Fruit fly (Drosophila melanogaster) whole organism, wandering third instar larva: ENCODE data around the gene CG31100.

Experiments used
- Abd-B ChIP-seq: fragments of >200 bp; optimal IDR thresholded peaks from 2 replicates; lab custom pipeline; 2017; ENCODE audit warnings: missing biosample characterization, missing genetic modification characterization
- CG9705 ChIP-seq: fragments of 200-800 bp; sonication (Bioruptor generic); optimal IDR thresholded peaks from 2 replicates; lab custom pipeline; 2018; ENCODE audit warnings: missing biosample characterization, mild to moderate bottlenecking, missing genetic modification characterization
- CrebA ChIP-seq: fragments of 200-800 bp; sonication (Bioruptor generic); optimal IDR thresholded peaks from 2 replicates; lab custom pipeline; 2016; ENCODE audit warnings: missing biosample characterization, mild to moderate bottlenecking, missing genetic modification characterization, borderline replicate concordance
- Dfd ChIP-seq: fragments of >200 bp; optimal IDR thresholded peaks from 2 replicates; lab custom pipeline; 2017; ENCODE audit warnings: missing biosample characterization, missing genetic modification characterization
- Dif ChIP-seq: fragments of 200-275, 200-300 bp; sonication (Bioruptor generic); optimal IDR thresholded peaks from 2 replicates; lab custom pipeline; 2018; ENCODE audit warnings: missing biosample characterization, missing genetic modification characterization; ENCODE audit not compliant: partially characterized antibody
- GATAd ChIP-seq: sonication (Bioruptor generic); optimal IDR thresholded peaks from 2 replicates; lab custom pipeline; 2016; ENCODE audit warnings: missing biosample characterization, missing genetic modification characterization
- HLH106 ChIP-seq: fragments of 200-800 bp; optimal IDR thresholded peaks from 3 replicates; lab custom pipeline; 2019; ENCODE audit warnings: missing biosample characterization, mild to moderate bottlenecking, missing genetic modification characterization, moderate library complexity
- Hnf4 ChIP-seq: fragments of 200-800 bp; sonication (Bioruptor generic); optimal IDR thresholded peaks from 2 replicates; lab custom pipeline; 2016; ENCODE audit warnings: missing biosample characterization, mild to moderate bottlenecking, missing genetic modification characterization
- Hr78 ChIP-seq: fragments of >200 bp; optimal IDR thresholded peaks from 2 replicates; lab custom pipeline; 2017; ENCODE audit warnings: missing biosample characterization, missing genetic modification characterization
- Hr83 ChIP-seq: fragments of 200-300 bp; sonication (Bioruptor generic); optimal IDR thresholded peaks from 2 replicates; lab custom pipeline; 2016; ENCODE audit warnings: missing biosample characterization, mild to moderate bottlenecking, missing genetic modification characterization, moderate library complexity; ENCODE audit not compliant: poor library complexity, severe bottlenecking
- Jra ChIP-seq: sonication (Bioruptor generic); optimal IDR thresholded peaks from 2 replicates; lab custom pipeline; 2016; ENCODE audit warnings: missing biosample characterization, missing genetic modification characterization
- Mio ChIP-seq: sonication (Bioruptor generic); optimal IDR thresholded peaks from 2 replicates; lab custom pipeline; 2016; ENCODE audit warnings: missing biosample characterization, missing genetic modification characterization
- Myc ChIP-seq: fragments of >200 bp; optimal IDR thresholded peaks from 2 replicates; lab custom pipeline; 2017
- N ChIP-seq: fragments of >200 bp; optimal IDR thresholded peaks from 2 replicates; lab custom pipeline; 2018; ENCODE audit warnings: missing biosample characterization, missing external identifiers, missing genetic modification characterization
- OdsH ChIP-seq: fragments of 200-800 bp; sonication (Bioruptor generic); optimal IDR thresholded peaks from 2 replicates; lab custom pipeline; 2016; ENCODE audit warnings: missing biosample characterization, mild to moderate bottlenecking, missing genetic modification characterization
- Rel ChIP-seq, 2 experiments: fragments of 200-800 bp; sonication (Bioruptor generic) in 1 of 2; optimal IDR thresholded peaks; 2 replicates in 1 of 2; 3 replicates in 1 of 2; lab custom pipeline; 2016 to 2019; ENCODE audit warnings: mild to moderate bottlenecking in 2 of 2, missing biosample characterization in 2 of 2, missing genetic modification characterization in 2 of 2, moderate library complexity in 1 of 2
- Sp1 ChIP-seq: fragments of 200-800 bp; sonication (Bioruptor generic); optimal IDR thresholded peaks from 3 replicates; lab custom pipeline; 2019; ENCODE audit warnings: missing biosample characterization, mild to moderate bottlenecking, missing genetic modification characterization, moderate library complexity
- br ChIP-seq: fragments of 200-800 bp; sonication (Bioruptor generic); optimal IDR thresholded peaks from 2 replicates; lab custom pipeline; 2016; ENCODE audit warnings: missing biosample characterization, missing genetic modification characterization
- brk ChIP-seq: fragments of 200-800 bp; sonication (Bioruptor generic); optimal IDR thresholded peaks from 2 replicates; lab custom pipeline; 2016; ENCODE audit warnings: missing biosample characterization, mild to moderate bottlenecking, missing genetic modification characterization
- dmrt93B ChIP-seq: fragments of 200-800 bp; sonication (Bioruptor generic); optimal IDR thresholded peaks from 2 replicates; lab custom pipeline; 2018; ENCODE audit warnings: missing biosample characterization, mild to moderate bottlenecking, missing genetic modification characterization
- dsf ChIP-seq: sonication (Bioruptor generic); optimal IDR thresholded peaks from 2 replicates; lab custom pipeline; 2016; ENCODE audit warnings: missing biosample characterization, missing genetic modification characterization, borderline replicate concordance
- ey ChIP-seq: fragments of 200-800 bp; sonication (Bioruptor generic); optimal IDR thresholded peaks from 2 replicates; lab custom pipeline; 2016; ENCODE audit warnings: missing biosample characterization, missing genetic modification characterization
- foxo ChIP-seq, 2 experiments: fragments of 200-800 bp; sonication (Bioruptor generic); optimal IDR thresholded peaks; 2 replicates in 1 of 2; 3 replicates in 1 of 2; lab custom pipeline; 2016 to 2017; ENCODE audit warnings: missing biosample characterization in 2 of 2, missing genetic modification characterization in 2 of 2
- fru ChIP-seq: fragments of 200-800 bp; sonication (Bioruptor generic); optimal IDR thresholded peaks from 3 replicates; lab custom pipeline; 2016; ENCODE audit warnings: missing biosample characterization, mild to moderate bottlenecking, missing genetic modification characterization
- h ChIP-seq: fragments of 200-800 bp; sonication (Bioruptor generic); optimal IDR thresholded peaks from 3 replicates; lab custom pipeline; 2016; ENCODE audit warnings: missing biosample characterization, mild to moderate bottlenecking, missing genetic modification characterization
- jim ChIP-seq: fragments of 175-275, 200-325 bp; sonication (Bioruptor generic); optimal IDR thresholded peaks from 2 replicates; lab custom pipeline; 2016; ENCODE audit warnings: missing biosample characterization, mild to moderate bottlenecking, missing genetic modification characterization
- lola ChIP-seq: fragments of >200 bp; optimal IDR thresholded peaks from 2 replicates; lab custom pipeline; 2017; ENCODE audit warnings: missing biosample characterization, missing genetic modification characterization
- pan ChIP-seq: fragments of >200 bp; optimal IDR thresholded peaks from 2 replicates; lab custom pipeline; 2017
- psq ChIP-seq: fragments of 200-800 bp; sonication (Bioruptor generic); optimal IDR thresholded peaks from 3 replicates; lab custom pipeline; 2017; ENCODE audit warnings: missing biosample characterization, mild to moderate bottlenecking, missing genetic modification characterization, moderate library complexity
- rgr ChIP-seq: fragments of 200-800 bp; sonication (Bioruptor generic); optimal IDR thresholded peaks from 3 replicates; lab custom pipeline; 2016; ENCODE audit warnings: missing biosample characterization, mild to moderate bottlenecking, missing genetic modification characterization
- sage ChIP-seq: fragments of 200-800 bp; sonication (Bioruptor generic); optimal IDR thresholded peaks from 2 replicates; lab custom pipeline; 2016; ENCODE audit warnings: missing biosample characterization, mild to moderate bottlenecking, missing genetic modification characterization
- sv ChIP-seq: fragments of 200-800 bp; sonication (Bioruptor generic); optimal IDR thresholded peaks from 3 replicates; lab custom pipeline; 2016; ENCODE audit warnings: missing biosample characterization, missing genetic modification characterization
- usp ChIP-seq: fragments of >200 bp; optimal IDR thresholded peaks from 2 replicates; lab custom pipeline; 2017; ENCODE audit warnings: missing biosample characterization, missing genetic modification characterization
- woc ChIP-seq: sonication (Bioruptor generic); optimal IDR thresholded peaks from 2 replicates; lab custom pipeline; 2016; ENCODE audit warnings: missing biosample characterization, mild to moderate bottlenecking, missing genetic modification characterization

Gene CG31100

dm6 chr3R:9023934-9024333, 20.5 kb upstream of the CG31100 start:
- TF ChIP-seq Rel (GFP tag; optimal IDR thresholded peaks at IDR 0.05; lab: Kevin White, UChicago) (no peak), Rel (tag; optimal IDR thresholded peaks at IDR 0.05; lab: Kevin White, UChicago) (no peak), pan (lab: Kevin White, UChicago) (no peak), N (GFP tag; lab: Kevin White, UChicago) (no peak), OdsH (GFP tag; lab: Kevin White, UChicago) (no peak), CG9705 (GFP tag; lab: Kevin White, UChicago) (no peak), usp (GFP tag; lab: Kevin White, UChicago) (no peak), ey (GFP tag; lab: Kevin White, UChicago) (no peak), Mio (no peak), woc (no peak), Hr78 (GFP tag; lab: Kevin White, UChicago) (no peak), Hnf4 (GFP tag; lab: Kevin White, UChicago) (no peak), lola (GFP tag; lab: Kevin White, UChicago) (no peak), dmrt93B (no peak), GATAd (GFP tag; lab: Kevin White, UChicago) (no peak), fru (GFP tag; lab: Kevin White, UChicago) (no peak), CrebA (GFP tag; lab: Kevin White, UChicago) (no peak), Dif (GFP tag; lab: Kevin White, UChicago) (no peak), Dfd (GFP tag; lab: Kevin White, UChicago) (no peak), Abd-B (GFP tag; lab: Kevin White, UChicago) (no peak)
- TF ChIP-seq, all 38 proteins: peak for 0

DNA sequence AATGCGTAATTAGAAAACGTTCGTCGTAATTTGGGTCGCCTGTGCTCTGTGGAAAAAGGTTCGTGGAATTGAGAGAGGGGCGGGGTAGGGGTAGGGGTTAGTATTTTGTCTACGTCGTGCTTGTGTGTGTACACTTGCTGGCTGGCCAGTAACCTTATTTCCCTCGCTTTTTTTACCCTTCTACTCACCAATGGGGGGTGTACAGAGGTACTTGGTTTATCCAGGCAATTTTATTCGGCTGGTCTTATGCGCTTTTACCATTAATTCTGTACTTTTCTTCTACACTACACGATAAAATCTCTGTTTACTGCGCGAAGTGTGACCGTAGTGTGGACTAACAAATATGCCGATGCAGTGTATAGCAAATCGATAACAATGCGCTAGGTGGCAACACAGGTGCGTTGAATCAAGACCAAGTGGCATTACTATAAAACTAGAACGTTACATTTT, 16.3 kb upstream of the CG31100 start, which contains the start of gene tgo:
TSS of gene tgo (minus strand) at position 334 of the 450 bp plus-strand sequence.
- TF ChIP-seq Rel (GFP tag; optimal IDR thresholded peaks at IDR 0.05; lab: Kevin White, UChicago) (no peak), Rel (tag; optimal IDR thresholded peaks at IDR 0.05; lab: Kevin White, UChicago) (peak; percentile 57), Dif (GFP tag; lab: Kevin White, UChicago) (peak; percentile 7), HLH106 (tag; lab: Kevin White, UChicago) (no peak), fru (GFP tag; lab: Kevin White, UChicago) (peak; percentile 76), sv (GFP tag; lab: Kevin White, UChicago) (no peak), brk (GFP tag; lab: Kevin White, UChicago) (no peak), CrebA (GFP tag; lab: Kevin White, UChicago) (no peak)

DNA sequence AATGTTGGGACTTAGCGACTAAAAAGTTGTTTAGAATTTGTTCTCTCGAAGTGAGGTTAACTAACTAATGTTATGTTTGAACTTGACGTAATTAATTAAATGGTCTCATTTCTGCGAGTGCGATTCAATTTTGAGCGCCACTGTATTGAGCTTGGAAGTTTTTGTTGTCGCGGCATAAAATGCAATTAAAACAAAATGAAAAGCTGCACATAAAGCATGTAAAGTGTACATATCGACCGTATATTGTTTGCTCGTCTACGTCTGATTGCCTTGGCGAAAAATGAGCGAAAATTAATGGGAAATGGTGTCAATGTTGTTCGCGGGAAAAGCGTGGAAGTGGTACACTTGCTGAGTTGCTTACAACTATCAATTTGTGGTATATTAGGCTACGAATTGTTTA, 13.4 kb upstream of the CG31100 start:
- TF ChIP-seq sage (GFP tag; lab: Kevin White, UChicago) (no peak), br (GFP tag; lab: Kevin White, UChicago) (no peak), GATAd (GFP tag; lab: Kevin White, UChicago) (no peak), rgr (GFP tag; lab: Kevin White, UChicago) (no peak), Hr78 (GFP tag; lab: Kevin White, UChicago) (no peak), usp (GFP tag; lab: Kevin White, UChicago) (no peak), Dfd (GFP tag; lab: Kevin White, UChicago) (no peak), ey (GFP tag; lab: Kevin White, UChicago) (no peak), Sp1 (no peak), h (no peak), dmrt93B (no peak)

dm6 chr3R:9014859-9015466, 11.5 kb upstream of the CG31100 start, which contains the start of the genes Kcmf1, Sf3b5 and CG11986:
Gene Kcmf1, minus strand, starts transcription at chr3R:9014909.
Gene Sf3b5, minus strand, starts transcription at chr3R:9015341.
Gene CG11986, plus strand, starts transcription at chr3R:9015446.
- TF ChIP-seq HLH106 (tag; lab: Kevin White, UChicago) (no peak), usp (GFP tag; lab: Kevin White, UChicago) (no peak), OdsH (GFP tag; lab: Kevin White, UChicago) (no peak), Abd-B (GFP tag; lab: Kevin White, UChicago) (no peak), dmrt93B (no peak), fru (GFP tag; lab: Kevin White, UChicago) (peak; percentile 80), Myc (lab: Kevin White, UChicago) (peak; percentile 56), Rel (GFP tag; optimal IDR thresholded peaks at IDR 0.05; lab: Kevin White, UChicago) (no peak), Rel (tag; optimal IDR thresholded peaks at IDR 0.05; lab: Kevin White, UChicago) (no peak)
- TF ChIP-seq, all 38 proteins: peak for 2

dm6 chr3R:9013765-9014380, 10.4 kb upstream of the CG31100 start:
- TF ChIP-seq Hr83 (GFP tag; lab: Kevin White, UChicago) (peak; percentile 14), CrebA (GFP tag; lab: Kevin White, UChicago) (no peak), Mio (no peak), Hnf4 (GFP tag; lab: Kevin White, UChicago) (no peak), psq (GFP tag; lab: Kevin White, UChicago) (peak; percentile 84), CG9705 (GFP tag; lab: Kevin White, UChicago) (peak; percentile 25), sage (GFP tag; lab: Kevin White, UChicago) (no peak), GATAd (GFP tag; lab: Kevin White, UChicago) (no peak), HLH106 (tag; lab: Kevin White, UChicago) (peak; percentile 63), brk (GFP tag; lab: Kevin White, UChicago) (no peak), h (peak; percentile 81), Rel (GFP tag; optimal IDR thresholded peaks at IDR 0.05; lab: Kevin White, UChicago) (no peak), Rel (tag; optimal IDR thresholded peaks at IDR 0.05; lab: Kevin White, UChicago) (peak; percentile 98), rgr (GFP tag; lab: Kevin White, UChicago) (peak; percentile 59), Sp1 (peak; percentile 65), jim (GFP tag; lab: Kevin White, UChicago) (no peak), foxo (GFP tag; optimal IDR thresholded peaks at IDR 0.05; lab: Kevin White, UChicago) (peak; percentile 31 to 78), Dif (GFP tag; lab: Kevin White, UChicago) (no peak), Jra (GFP tag; lab: Kevin White, UChicago) (peak; percentile 53), OdsH (GFP tag; lab: Kevin White, UChicago) (peak; percentile 65), ey (GFP tag; lab: Kevin White, UChicago) (peak; percentile 82), dsf (GFP tag; lab: Kevin White, UChicago) (no peak), fru (GFP tag; lab: Kevin White, UChicago) (peak; percentile 74)
